Fruit fly (Drosophila melanogaster): Measurements from ENCODE around the gene CG43057.

DNA sequence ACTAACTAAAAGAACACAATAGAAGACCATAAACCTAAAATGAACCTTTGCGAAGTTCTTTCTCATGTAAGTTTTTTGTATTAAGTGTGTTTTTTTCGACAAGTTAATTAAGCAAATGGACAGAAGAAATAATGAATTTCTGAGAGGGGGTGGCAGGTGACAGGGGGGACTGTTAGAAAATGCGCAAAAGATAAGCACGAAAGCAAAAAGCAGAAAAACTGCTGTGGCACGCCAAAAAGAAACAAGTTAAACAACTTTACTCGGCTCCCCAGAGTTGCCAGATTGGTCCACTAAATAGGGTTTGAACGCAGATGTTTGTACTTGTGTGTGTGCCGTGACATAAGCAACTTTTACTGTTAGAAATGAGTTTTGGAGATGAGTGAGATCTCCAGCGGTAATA lies 33.1 kb upstream of the CG43057 start:
- no peak for TF ChIP-seq CG8478 (optimal IDR thresholded peaks at IDR 0.05)
- TF ChIP-seq CTCF (optimal IDR thresholded peaks at IDR 0.05) = no peak

All from S2 (cell line).